Worm (Caenorhabditis elegans) whole organism, L4/young adult: ENCODE measurements around the gene tbc-1.

Source experiments
- dao-5 ChIP-seq: sonication (generic microtip); optimal IDR thresholded peaks from 2 replicates; lab custom pipeline; 2016; ENCODE audit warnings: missing genotype, missing genetic modification characterization, moderate library complexity, missing compliant biosample characterization
- him-1 ChIP-seq: sonication (generic microtip); optimal IDR thresholded peaks from 2 replicates; lab custom pipeline; 2016; ENCODE audit warnings: missing genotype, missing genetic modification reagents, missing genetic modification characterization, missing compliant biosample characterization

ce11 chrX:14946464-14947354 lies 23.8 kb upstream of the tbc-1 start:
- TF ChIP-seq dao-5 (tag; lab: Kevin White, UChicago), result no peak
- no peak for TF ChIP-seq him-1
